Fruit fly (Drosophila melanogaster) whole organism, embryonic: ENCODE measurements around the gene MED28.

ENCODE experiments used
- Abd-B ChIP-seq: fragments of 200-800 bp; sonication (Bioruptor generic); optimal IDR thresholded peaks from 2 replicates; lab custom pipeline; 2018; ENCODE audit warnings: missing biosample characterization, mild to moderate bottlenecking, missing genetic modification characterization, moderate library complexity
- Atf6 ChIP-seq: fragments of 200-800 bp; sonication (Bioruptor generic); IDR thresholded peaks from 2 replicates; pipeline ENCODE4 v1.3.6; 2022; ENCODE audit warnings: missing biosample characterization, missing genetic modification characterization
- CG1024 ChIP-seq: fragments of 200-800 bp; sonication (Bioruptor generic); IDR thresholded peaks from 2 replicates; pipeline ENCODE4 v1.3.6; 2022; ENCODE audit warnings: missing biosample characterization, missing genetic modification characterization
- CG10431 ChIP-seq: fragments of 200-800 bp; sonication (Bioruptor generic); optimal IDR thresholded peaks from 3 replicates; lab custom pipeline; 2018; ENCODE audit warnings: missing biosample characterization, mild to moderate bottlenecking, missing genetic modification characterization
- CG11085 ChIP-seq: fragments of 200-800 bp; sonication (Bioruptor generic); IDR thresholded peaks from 2 replicates; pipeline ENCODE4 v1.3.6; 2022; ENCODE audit warnings: missing biosample characterization, missing genetic modification characterization
- CG11093 ChIP-seq: fragments of 200-800 bp; sonication (Bioruptor generic); IDR thresholded peaks from 3 replicates; pipeline ENCODE4 v1.3.6; 2022; ENCODE audit warnings: missing biosample characterization, missing genetic modification characterization
- CG11456 ChIP-seq: fragments of 200-800 bp; sonication (Bioruptor generic); IDR thresholded peaks from 3 replicates; pipeline ENCODE4 v1.3.6; 2022; ENCODE audit warnings: missing biosample characterization, missing genetic modification characterization
- CG11695 ChIP-seq: fragments of 200-800 bp; sonication (Bioruptor generic); IDR thresholded peaks from 3 replicates; pipeline ENCODE4 v1.3.6; 2022; ENCODE audit warnings: missing biosample characterization, missing genetic modification characterization
- CG14860 ChIP-seq: fragments of 200-800 bp; sonication (Bioruptor generic); IDR thresholded peaks from 3 replicates; pipeline ENCODE4 v1.3.6; 2022; ENCODE audit warnings: missing biosample characterization, missing genetic modification characterization; ENCODE audit not compliant: partially characterized antibody
- CG15011 ChIP-seq: fragments of 200-800 bp; sonication (Bioruptor generic); optimal IDR thresholded peaks from 3 replicates; lab custom pipeline; 2018; ENCODE audit warnings: missing biosample characterization, mild to moderate bottlenecking, missing genetic modification characterization
- CG15514 ChIP-seq: fragments of 200-800 bp; sonication (Bioruptor generic); optimal IDR thresholded peaks from 3 replicates; lab custom pipeline; 2017; ENCODE audit warnings: missing biosample characterization, missing genetic modification characterization, mild to moderate bottlenecking, moderate library complexity, missing genetic modification reagents
- CG1647 ChIP-seq: fragments of 200-800 bp; sonication (Bioruptor generic); optimal IDR thresholded peaks from 3 replicates; lab custom pipeline; 2016; ENCODE audit warnings: missing biosample characterization, missing genetic modification characterization
- CG17802 ChIP-seq: fragments of 200-800 bp; sonication (Bioruptor generic); optimal IDR thresholded peaks from 2 replicates; lab custom pipeline; 2018; ENCODE audit warnings: missing biosample characterization, mild to moderate bottlenecking, missing genetic modification characterization, moderate library complexity
- CG2129 ChIP-seq: fragments of 200-800 bp; sonication (Bioruptor generic); IDR thresholded peaks from 2 replicates; pipeline ENCODE4 v1.3.6; 2022; ENCODE audit warnings: missing biosample characterization, missing genetic modification characterization; ENCODE audit not compliant: partially characterized antibody
- CG32767 ChIP-seq: fragments of 200-800 bp; sonication (Bioruptor generic); IDR thresholded peaks from 2 replicates; pipeline ENCODE4 v1.3.6; 2022; ENCODE audit warnings: missing biosample characterization, missing genetic modification characterization
- CG4424 ChIP-seq: fragments of 200-800 bp; sonication (Bioruptor generic); optimal IDR thresholded peaks from 3 replicates; lab custom pipeline; 2016; ENCODE audit warnings: missing biosample characterization, missing genetic modification characterization
- CG7357 ChIP-seq: fragments of 200-800 bp; sonication (Bioruptor generic); IDR thresholded peaks from 3 replicates; pipeline ENCODE4 v1.3.6; 2022; ENCODE audit warnings: missing biosample characterization, missing genetic modification characterization
- CG7556 ChIP-seq: fragments of 200-800 bp; sonication (Bioruptor generic); optimal IDR thresholded peaks from 2 replicates; lab custom pipeline; 2017; ENCODE audit warnings: missing biosample characterization, mild to moderate bottlenecking, missing genetic modification characterization
- CG8924 ChIP-seq: fragments of 200-800 bp; optimal IDR thresholded peaks from 3 replicates; lab custom pipeline; 2019; ENCODE audit warnings: missing biosample characterization, mild to moderate bottlenecking, missing genetic modification characterization, moderate library complexity
- CG9609 ChIP-seq: fragments of 200-800 bp; sonication (Bioruptor generic); optimal IDR thresholded peaks from 3 replicates; lab custom pipeline; 2016; ENCODE audit warnings: missing biosample characterization, missing genetic modification characterization
- Elba2 ChIP-seq: fragments of 200-800 bp; sonication (Bioruptor generic); optimal IDR thresholded peaks from 3 replicates; lab custom pipeline; 2016; ENCODE audit warnings: missing biosample characterization, missing genetic modification characterization
- HLH54F ChIP-seq: fragments of 200-800 bp; sonication (Bioruptor generic); optimal IDR thresholded peaks from 3 replicates; lab custom pipeline; 2016; ENCODE audit warnings: missing biosample characterization, missing genetic modification characterization
- Hmx ChIP-seq: fragments of 200-800 bp; sonication (Bioruptor generic); optimal IDR thresholded peaks from 2 replicates; lab custom pipeline; 2016; ENCODE audit warnings: missing biosample characterization, missing genetic modification characterization
- Hr51 ChIP-seq, 2 experiments: fragments of 200-800 bp; sonication (Bioruptor generic); optimal IDR thresholded peaks; 2 replicates in 1 of 2; 3 replicates in 1 of 2; lab custom pipeline; 2016 to 2018; ENCODE audit warnings: missing biosample characterization in 2 of 2, missing genetic modification characterization in 2 of 2, mild to moderate bottlenecking in 1 of 2, moderate library complexity in 1 of 2
- MESR4 ChIP-seq: fragments of 200-800 bp; sonication (Bioruptor generic); optimal IDR thresholded peaks from 2 replicates; lab custom pipeline; 2018; ENCODE audit warnings: missing biosample characterization, mild to moderate bottlenecking, missing genetic modification characterization, moderate library complexity
- Neu2 ChIP-seq: fragments of 200-800 bp; sonication (Bioruptor generic); optimal IDR thresholded peaks from 3 replicates; lab custom pipeline; 2016; ENCODE audit warnings: missing biosample characterization, missing genetic modification characterization, borderline replicate concordance
- NfI ChIP-seq: fragments of 200-800 bp; sonication (Bioruptor generic); optimal IDR thresholded peaks from 3 replicates; lab custom pipeline; 2018; ENCODE audit warnings: missing biosample characterization, mild to moderate bottlenecking, missing genetic modification characterization, moderate library complexity
- Poxn ChIP-seq: fragments of 200-800 bp; sonication (Bioruptor generic); IDR thresholded peaks from 2 replicates; pipeline ENCODE4 v1.3.6; 2022; ENCODE audit warnings: missing biosample characterization, missing genetic modification characterization
- Rx ChIP-seq: fragments of 200-800 bp; sonication (Bioruptor generic); IDR thresholded peaks from 2 replicates; pipeline ENCODE4 v1.3.6; 2022; ENCODE audit warnings: missing biosample characterization, missing genetic modification characterization
- aop ChIP-seq: fragments of 200-800 bp; sonication (Bioruptor generic); IDR thresholded peaks from 2 replicates; pipeline ENCODE4 v1.3.6; 2022; ENCODE audit warnings: missing biosample characterization, missing genetic modification characterization
- ash1 ChIP-seq: fragments of 200-800 bp; sonication (Bioruptor generic); optimal IDR thresholded peaks from 2 replicates; lab custom pipeline; 2018; ENCODE audit warnings: missing biosample characterization, mild to moderate bottlenecking, missing genetic modification characterization
- az2 ChIP-seq: fragments of 200-800 bp; sonication (Bioruptor generic); optimal IDR thresholded peaks from 3 replicates; lab custom pipeline; 2016; ENCODE audit warnings: missing biosample characterization, missing genetic modification characterization
- ci ChIP-seq: fragments of 200-800 bp; sonication (Bioruptor generic); IDR thresholded peaks from 3 replicates; pipeline ENCODE4 v1.3.6; 2022; ENCODE audit warnings: missing biosample characterization, missing genetic modification characterization
- corto ChIP-seq: fragments of 200-800 bp; sonication (Bioruptor generic); optimal IDR thresholded peaks from 2 replicates; lab custom pipeline; 2016; ENCODE audit warnings: missing biosample characterization, mild to moderate bottlenecking, missing genetic modification characterization, moderate library complexity
- dati ChIP-seq: fragments of 200-800 bp; sonication (Bioruptor generic); IDR thresholded peaks from 2 replicates; pipeline ENCODE4 v1.3.6; 2022; ENCODE audit warnings: missing biosample characterization, missing genetic modification characterization
- ems ChIP-seq: fragments of 200-800 bp; sonication (Bioruptor generic); optimal IDR thresholded peaks from 3 replicates; lab custom pipeline; 2016; ENCODE audit warnings: missing biosample characterization, missing genetic modification characterization
- gt ChIP-seq: fragments of 200-800 bp; sonication (Bioruptor generic); IDR thresholded peaks from 2 replicates; pipeline ENCODE4 v1.3.6; 2022; ENCODE audit warnings: missing biosample characterization, missing genetic modification characterization
- her ChIP-seq: fragments of 200-800 bp; sonication (Bioruptor generic); optimal IDR thresholded peaks from 2 replicates; lab custom pipeline; 2016; ENCODE audit warnings: missing biosample characterization, missing genetic modification characterization
- insv ChIP-seq, 2 experiments: fragments of 200-800 bp; sonication (Bioruptor generic); optimal IDR thresholded peaks; 3 replicates each; lab custom pipeline; 2016 to 2018; ENCODE audit warnings: missing biosample characterization in 2 of 2, missing genetic modification characterization in 2 of 2
- kah ChIP-seq: fragments of 200-800 bp; sonication (Bioruptor generic); optimal IDR thresholded peaks from 2 replicates; lab custom pipeline; 2018; ENCODE audit warnings: missing biosample characterization, mild to moderate bottlenecking, missing genetic modification characterization
- kni ChIP-seq: fragments of 200-800 bp; sonication (Bioruptor generic); optimal IDR thresholded peaks from 3 replicates; lab custom pipeline; 2017; ENCODE audit warnings: mild to moderate bottlenecking, missing biosample characterization, missing genetic modification reagents, missing genetic modification characterization
- nau ChIP-seq: fragments of 200-800 bp; sonication (Bioruptor generic); optimal IDR thresholded peaks from 3 replicates; lab custom pipeline; 2017; ENCODE audit warnings: missing biosample characterization, mild to moderate bottlenecking, missing genetic modification characterization, missing genetic modification reagents
- pho ChIP-seq: fragments of 200-800 bp; sonication (Bioruptor generic); optimal IDR thresholded peaks from 2 replicates; lab custom pipeline; 2016; ENCODE audit warnings: missing biosample characterization, missing genetic modification characterization
- unc-4 ChIP-seq: fragments of 200-800 bp; sonication (Bioruptor generic); IDR thresholded peaks from 2 replicates; pipeline ENCODE4 v1.3.6; 2022; ENCODE audit warnings: missing biosample characterization, missing genetic modification characterization; ENCODE audit not compliant: partially characterized antibody
- vfl ChIP-seq: fragments of 200-800 bp; sonication (Bioruptor generic); optimal IDR thresholded peaks from 2 replicates; lab custom pipeline; 2016; ENCODE audit warnings: missing biosample characterization, missing genetic modification characterization
- vnd ChIP-seq: fragments of 200-800 bp; sonication (Bioruptor generic); IDR thresholded peaks from 3 replicates; pipeline ENCODE4 v1.3.6; 2022; ENCODE audit warnings: missing biosample characterization, missing genetic modification characterization; ENCODE audit not compliant: partially characterized antibody

MED28 gene

DNA sequence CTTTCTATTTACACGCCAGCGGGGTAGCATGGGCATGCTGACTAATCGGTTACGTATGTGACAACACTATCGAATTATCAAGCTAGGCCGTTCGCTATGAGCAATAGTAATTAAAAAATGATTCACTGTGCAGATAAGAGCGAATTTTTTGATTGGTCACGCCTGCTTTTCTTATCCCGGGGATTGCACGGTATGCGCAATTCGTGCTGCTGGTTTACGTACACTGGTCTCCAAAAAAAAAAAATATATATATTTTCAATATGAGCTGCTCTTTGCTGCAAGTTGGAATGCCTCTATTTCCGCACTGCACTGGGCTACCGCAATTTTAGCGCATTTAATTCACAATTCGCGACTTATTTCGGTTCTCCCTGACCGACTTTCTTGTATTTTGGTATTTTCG, 13.6 kb downstream of the MED28 start (continued):
- TF ChIP-seq gt (GFP tag; lab: Robert Waterston, UW) (no peak), Rx (GFP tag; lab: Robert Waterston, UW) (0 out of 2 replicates have a peak, but pooled peaks have one; percentile 24), Hr51 (GFP tag; optimal IDR thresholded peaks at IDR 0.05; lab: Kevin White, UChicago) (peak in 1 of 2 experiments; percentile 48), kah (no peak), CG1024 (GFP tag; lab: Robert Waterston, UW) (no peak; the same call in 1 of the 2 replicates), Elba2 (GFP tag; lab: Kevin White, UChicago) (no peak), vnd (GFP tag; lab: Robert Waterston, UW) (no peak), CG15011 (GFP tag; lab: Kevin White, UChicago) (no peak), vfl (GFP tag; lab: Kevin White, UChicago) (no peak), az2 (GFP tag; lab: Kevin White, UChicago) (peak; percentile 19), CG11456 (GFP tag; lab: Robert Waterston, UW) (0 out of 3 replicates have a peak, but pooled peaks have one; percentile 4), Atf6 (GFP tag; lab: Robert Waterston, UW) (no peak), CG32767 (GFP tag; lab: Robert Waterston, UW) (no peak), nau (GFP tag; lab: Kevin White, UChicago) (no peak)

DNA sequence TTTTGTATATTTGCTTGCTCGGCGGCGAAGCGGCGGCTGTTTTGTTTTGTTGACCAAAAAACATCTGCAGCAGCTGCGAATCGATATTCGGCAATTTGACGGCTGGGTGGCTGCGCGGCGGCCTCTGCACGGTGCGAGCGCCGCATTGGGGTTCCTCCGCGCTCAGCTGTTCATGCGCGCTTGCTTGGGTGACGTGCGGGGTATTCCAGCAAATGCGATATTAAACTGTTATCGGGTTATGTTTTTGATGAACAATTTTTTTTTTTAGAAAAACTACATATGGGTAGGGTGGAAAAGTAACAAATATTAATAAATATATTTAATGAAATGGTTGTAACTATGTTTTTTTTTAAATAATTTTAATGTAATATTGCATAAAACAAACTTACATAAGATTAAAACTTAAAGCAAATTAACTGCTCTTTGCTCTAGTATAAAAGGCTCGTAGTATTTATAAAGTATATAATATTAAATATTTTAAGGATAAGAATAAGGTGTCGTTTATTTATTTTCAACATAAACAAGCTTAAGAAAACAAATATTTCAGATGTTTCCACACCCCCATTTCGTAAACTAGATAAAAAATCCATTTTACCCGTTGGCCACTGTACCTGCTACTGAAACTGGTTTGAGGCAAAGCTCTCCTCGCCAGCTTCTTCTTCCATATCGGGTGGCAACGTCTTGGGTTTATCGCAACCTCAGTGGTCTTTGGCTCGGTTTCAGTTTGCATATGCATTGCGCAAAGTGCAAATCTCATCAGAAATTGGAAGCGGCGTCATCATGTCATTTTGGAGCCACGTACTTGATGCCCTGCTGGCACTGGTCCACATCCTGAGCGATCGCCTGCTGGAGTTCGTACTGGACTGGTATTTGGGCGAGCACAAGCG, 14.2 kb downstream of the MED28 start, which contains the start of the genes Gnpat and CG5112:
TSS of gene Gnpat (minus strand) at position 159 of the 887 bp plus-strand sequence.
TSS of gene CG5112 (plus strand) at position 683 of the 887 bp plus-strand sequence.
- TF ChIP-seq CG11093 (peak; percentile 30; the same call in 2 of the 3 replicates), pho (GFP tag; lab: Kevin White, UChicago) (peak; percentile 66), Poxn (GFP tag; lab: Robert Waterston, UW) (0 out of 2 replicates have a peak, but pooled peaks have one; percentile 16), dati (GFP tag; lab: Robert Waterston, UW) (no peak), Abd-B (GFP tag; lab: Kevin White, UChicago) (peak; percentile 36), CG15514 (peak; percentile 76), Atf6 (GFP tag; lab: Robert Waterston, UW) (peak; percentile 49; the same call in 1 of the 2 replicates), CG11695 (GFP tag; lab: Robert Waterston, UW) (peak; percentile 19; the same call in 1 of the 3 replicates), CG9609 (GFP tag; lab: Kevin White, UChicago) (peak; percentile 70), corto (GFP tag; lab: Kevin White, UChicago) (no peak), CG8924 (tag; lab: Kevin White, UChicago) (peak; percentile 68), CG7556 (GFP tag; lab: Kevin White, UChicago) (peak; percentile 58), CG1647 (GFP tag; lab: Kevin White, UChicago) (peak; percentile 30), CG4424 (peak; percentile 35), insv (GFP tag; optimal IDR thresholded peaks at IDR 0.05; lab: Kevin White, UChicago) (peak in 1 of 2 experiments; percentile 22), NfI (GFP tag; lab: Kevin White, UChicago) (peak; percentile 51), HLH54F (GFP tag; lab: Kevin White, UChicago) (peak; percentile 61), ash1 (peak; percentile 9), kni (GFP tag; lab: Kevin White, UChicago) (no peak), MESR4 (GFP tag; lab: Kevin White, UChicago) (peak; percentile 54), unc-4 (peak; percentile 61), CG11085 (GFP tag; lab: Robert Waterston, UW) (peak; percentile 52), CG2129 (GFP tag; lab: Robert Waterston, UW) (peak; percentile 22; the same call in 1 of the 2 replicates), Hmx (GFP tag; lab: Kevin White, UChicago) (no peak), aop (no peak), ci (GFP tag; lab: Robert Waterston, UW) (peak; percentile 92), CG7357 (GFP tag; lab: Robert Waterston, UW) (0 out of 3 replicates have a peak, but pooled peaks have one; percentile 5), CG14860 (GFP tag; lab: Robert Waterston, UW) (peak; percentile 49; the same call in 2 of the 3 replicates), ems (GFP tag; lab: Kevin White, UChicago) (peak; percentile 67), Neu2 (GFP tag; lab: Kevin White, UChicago) (no peak), her (GFP tag; lab: Kevin White, UChicago) (peak; percentile 76), CG17802 (peak; percentile 72), CG10431 (GFP tag; lab: Kevin White, UChicago) (peak; percentile 19)
